Worm (Caenorhabditis elegans): ENCODE data around the gene C55B6.1.

The C55B6.1 gene

DNA sequence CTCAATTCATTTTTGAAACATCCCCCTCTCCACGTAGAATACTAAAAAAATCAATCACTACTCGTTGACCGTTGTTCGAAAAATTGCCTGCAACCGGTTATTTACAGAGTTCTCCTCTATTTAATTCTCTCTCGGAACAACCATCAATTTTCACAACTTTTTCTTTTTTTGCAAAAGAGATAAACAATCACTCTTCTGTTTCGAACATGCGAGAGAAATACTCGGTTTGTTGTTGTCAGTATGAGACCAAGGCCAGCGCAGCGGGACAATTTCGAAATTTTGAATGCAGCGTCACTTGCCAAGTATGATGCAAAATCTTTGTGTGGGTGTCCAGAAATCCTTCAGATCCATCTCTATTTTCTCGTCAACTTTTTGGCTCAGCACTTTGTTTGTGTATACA, 30.2 kb downstream of the C55B6.1 start (continued):
- TF ChIP-seq aly-2 (tag; optimal IDR thresholded peaks at IDR 0.05), result peak; percentile 84

DNA sequence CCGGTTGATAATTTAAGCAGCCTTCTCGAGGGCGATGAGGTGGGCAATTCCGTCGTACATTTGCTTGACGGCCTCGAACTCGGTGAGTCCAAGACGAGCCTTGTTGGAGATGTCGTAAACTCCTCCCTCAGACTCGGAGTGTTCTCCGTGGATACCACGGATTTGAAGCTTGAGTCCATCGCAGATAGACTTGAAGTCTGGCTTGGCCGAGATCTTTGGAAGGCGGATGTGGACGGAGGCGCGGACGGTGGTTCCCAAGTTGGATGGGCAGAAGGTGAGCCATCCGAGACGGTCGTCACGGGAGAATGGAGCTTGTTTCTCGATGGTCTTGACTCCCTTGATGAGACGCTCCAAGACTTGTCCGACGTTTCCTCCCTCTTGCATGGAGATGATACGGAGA, 30.7 kb downstream of the C55B6.1 start:
- TF ChIP-seq nhr-237 (tag; optimal IDR thresholded peaks at IDR 0.05), result no peak
- TF ChIP-seq ets-5 (GFP tag; IDR thresholded peaks at IDR 0.05), result 0 out of 2 replicates have a peak, but pooled peaks have one; percentile 23

DNA sequence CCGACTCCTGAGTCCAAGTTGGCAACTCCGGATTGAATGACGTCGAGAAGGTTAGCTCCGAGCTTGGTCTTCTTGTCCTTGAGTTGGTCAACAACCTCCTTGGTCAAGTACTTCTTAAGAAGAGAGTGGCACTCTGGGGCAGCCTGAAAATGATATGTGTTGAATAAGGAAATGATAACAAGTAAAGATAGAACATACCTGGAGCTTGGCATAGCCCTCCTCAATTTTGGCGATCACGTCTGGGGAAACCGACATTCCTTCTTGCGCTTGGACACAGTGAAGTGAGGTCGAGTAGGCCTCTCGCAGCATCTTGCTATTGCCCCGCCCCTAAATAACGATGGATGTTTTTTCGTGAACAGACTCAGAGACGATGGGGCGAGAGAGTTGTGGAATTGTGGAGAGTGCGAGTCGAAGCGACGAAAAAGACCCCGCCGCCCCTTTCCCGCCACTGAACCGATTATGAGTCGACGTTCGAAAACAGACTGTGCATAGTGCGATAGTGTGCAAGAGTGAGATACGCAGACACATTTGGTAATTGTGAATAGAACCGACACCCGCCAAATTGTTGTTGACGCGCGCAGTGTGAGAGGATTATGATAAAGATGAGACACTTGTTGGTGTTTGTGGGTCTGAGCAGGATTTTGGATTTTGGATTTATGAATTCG, 32.1 kb downstream of the C55B6.1 start:
- TF ChIP-seq lin-39 (tag; optimal IDR thresholded peaks at IDR 0.05) (no peak), sox-4 (tag; optimal IDR thresholded peaks at IDR 0.05) (no peak), C16A3.4 (tag; optimal IDR thresholded peaks at IDR 0.05) (peak; percentile 33), Y116A8C.19 (tag; optimal IDR thresholded peaks at IDR 0.05; ENCODE audit: borderline replicate concordance) (no peak), nhr-85 (tag) (peak; percentile 70), rnt-1 (tag; optimal IDR thresholded peaks at IDR 0.05) (peak; percentile 16), lir-3 (tag; optimal IDR thresholded peaks at IDR 0.05; ENCODE audit: poor library complexity) (no peak), sup-37 (GFP tag; optimal IDR thresholded peaks at IDR 0.05) (no peak), unc-30 (tag; optimal IDR thresholded peaks at IDR 0.05) (no peak), lsy-2 (tag; optimal IDR thresholded peaks at IDR 0.05) (peak in 1 of 2 experiments; percentile 26), zag-1 (tag; optimal IDR thresholded peaks at IDR 0.05) (no peak), nhr-47 (tag; optimal IDR thresholded peaks at IDR 0.05) (peak; percentile 7), efl-1 (optimal IDR thresholded peaks at IDR 0.05) (peak in 1 of 2 experiments; percentile 13), efl-1 (GFP tag; optimal IDR thresholded peaks at IDR 0.05 in 1 of 2) (no peak), ztf-4 (tag; optimal IDR thresholded peaks at IDR 0.05) (no peak), nhr-12 (tag; optimal IDR thresholded peaks at IDR 0.05) (no peak), mep-1 (tag; optimal IDR thresholded peaks at IDR 0.05) (peak; percentile 43), nhr-20 (tag; optimal IDR thresholded peaks at IDR 0.05) (peak; percentile 32), ztf-11 (tag; optimal IDR thresholded peaks at IDR 0.05) (no peak), ceh-82 (tag; optimal IDR thresholded peaks at IDR 0.05) (peak in 2 of 3 experiments; percentile 42), ama-1 (optimal IDR thresholded peaks at IDR 0.05) (peak; percentile 4), ces-1 (GFP tag; optimal IDR thresholded peaks at IDR 0.05) (no peak), isw-1 (GFP tag; IDR thresholded peaks at IDR 0.05) (no peak), C04F5.9 (tag; optimal IDR thresholded peaks at IDR 0.05) (no peak), fos-1 (tag; optimal IDR thresholded peaks at IDR 0.05) (no peak), nhr-77 (tag; optimal IDR thresholded peaks at IDR 0.05) (peak; percentile 29), swsn-7 (tag; optimal IDR thresholded peaks at IDR 0.05) (peak; percentile 37), egl-27 (tag; optimal IDR thresholded peaks at IDR 0.05) (no peak), vab-15 (tag; optimal IDR thresholded peaks at IDR 0.05) (no peak), fkh-10 (GFP tag; optimal IDR thresholded peaks at IDR 0.05) (no peak), unc-130 (tag; optimal IDR thresholded peaks at IDR 0.05) (no peak), egl-13 (tag; optimal IDR thresholded peaks at IDR 0.05) (no peak), sptf-1 (tag; optimal IDR thresholded peaks at IDR 0.05) (no peak), unc-86 (tag; optimal IDR thresholded peaks at IDR 0.05) (no peak), nhr-90 (tag; optimal IDR thresholded peaks at IDR 0.05; ENCODE audit: poor library complexity) (peak; percentile 11), nhr-11 (tag; optimal IDR thresholded peaks at IDR 0.05) (no peak), fkh-4 (tag; optimal IDR thresholded peaks at IDR 0.05; ENCODE audit: borderline replicate concordance) (no peak), lin-15B (tag; optimal IDR thresholded peaks at IDR 0.05) (no peak), tlp-1 (tag; optimal IDR thresholded peaks at IDR 0.05) (no peak), pax-3 (tag; optimal IDR thresholded peaks at IDR 0.05) (no peak), efl-3 (GFP tag; optimal IDR thresholded peaks at IDR 0.05) (no peak), skn-1 (tag; optimal IDR thresholded peaks at IDR 0.05) (no peak), nhr-237 (tag; optimal IDR thresholded peaks at IDR 0.05) (no peak), nhr-28 (tag; optimal IDR thresholded peaks at IDR 0.05) (no peak), irx-1 (tag; optimal IDR thresholded peaks at IDR 0.05) (no peak), tbx-2 (tag; optimal IDR thresholded peaks at IDR 0.05) (no peak), fkh-8 (tag; optimal IDR thresholded peaks at IDR 0.05) (no peak), nhr-71 (tag; optimal IDR thresholded peaks at IDR 0.05) (peak; percentile 53)
